Fruit fly (Drosophila melanogaster): ENCODE data around the gene CG43732.

Gene CG43732

dm6 chr3R:18910336-18910735 lies 39.7 kb upstream of the CG43732 start (continued):
- TF ChIP-seq CG12769 (tag; optimal IDR thresholded peaks at IDR 0.05) (peak; percentile 58), ftz-f1 (GFP tag; optimal IDR thresholded peaks at IDR 0.05) (peak; percentile 49), zen2 (GFP tag; IDR thresholded peaks at IDR 0.05; ENCODE audit: partially characterized antibody) (no peak), ranshi (GFP tag; IDR thresholded peaks at IDR 0.05) (peak; percentile 9; the same call in 1 of the 2 replicates), abd-A (tag; optimal IDR thresholded peaks at IDR 0.05) (peak; percentile 11), row (GFP tag; IDR thresholded peaks at IDR 0.05) (no peak), Lpt (GFP tag; optimal IDR thresholded peaks at IDR 0.05) (no peak), CG6765 (GFP tag; optimal IDR thresholded peaks at IDR 0.05) (no peak), Elba2 (GFP tag; optimal IDR thresholded peaks at IDR 0.05) (no peak), gce (GFP tag; IDR thresholded peaks at IDR 0.05) (no peak), Med (GFP tag) (peak; percentile 13), CG9437 (GFP tag; optimal IDR thresholded peaks at IDR 0.05) (no peak), CG17328 (GFP tag; IDR thresholded peaks at IDR 0.05) (0 out of 2 replicates have a peak, but pooled peaks have one; percentile 18), slou (GFP tag; optimal IDR thresholded peaks at IDR 0.05) (no peak), bigmax (GFP tag; optimal IDR thresholded peaks at IDR 0.05) (no peak), Fer3 (tag; optimal IDR thresholded peaks at IDR 0.05) (no peak), ERR (GFP tag; optimal IDR thresholded peaks at IDR 0.05) (peak; percentile 44), CG7987 (GFP tag; optimal IDR thresholded peaks at IDR 0.05) (peak; percentile 30), sens (GFP tag) (no peak), bab2 (GFP tag; optimal IDR thresholded peaks at IDR 0.05) (no peak), CG10959 (GFP tag; IDR thresholded peaks at IDR 0.05) (no peak), cas (GFP tag; IDR thresholded peaks at IDR 0.05) (no peak), cwo (GFP tag; optimal IDR thresholded peaks at IDR 0.05) (peak; percentile 61), Hmx (GFP tag; optimal IDR thresholded peaks at IDR 0.05) (no peak), CG12236 (GFP tag; optimal IDR thresholded peaks at IDR 0.05) (no peak), emc (GFP tag; optimal IDR thresholded peaks at IDR 0.05) (no peak), Hr51 (GFP tag; optimal IDR thresholded peaks at IDR 0.05) (peak in 1 of 2 experiments; percentile 39), gem (tag; optimal IDR thresholded peaks at IDR 0.05) (no peak), CoRest (tag; optimal IDR thresholded peaks at IDR 0.05) (no peak), tio (GFP tag; optimal IDR thresholded peaks at IDR 0.05) (no peak), ttk (GFP tag; IDR thresholded peaks at IDR 0.05) (peak; percentile 33; the same call in 1 of the 2 replicates), CG3847 (GFP tag; IDR thresholded peaks at IDR 0.05) (no peak), CG13624 (GFP tag; optimal IDR thresholded peaks at IDR 0.05) (no peak), NC2β (GFP tag; optimal IDR thresholded peaks at IDR 0.05) (no peak), maf-S (GFP tag; optimal IDR thresholded peaks at IDR 0.05) (no peak), E2f2 (GFP tag; IDR thresholded peaks at IDR 0.05) (0 out of 2 replicates have a peak, but pooled peaks have one; percentile 12), mirr (GFP tag; optimal IDR thresholded peaks at IDR 0.05) (no peak), Awh (GFP tag; IDR thresholded peaks at IDR 0.05) (no peak), Atf6 (GFP tag; IDR thresholded peaks at IDR 0.05) (0 out of 2 replicates have a peak, but pooled peaks have one; percentile 7), CG4424 (GFP tag; optimal IDR thresholded peaks at IDR 0.05) (no peak), CG14965 (GFP tag; optimal IDR thresholded peaks at IDR 0.05; ENCODE audit: borderline replicate concordance) (no peak), MBD-R2 (GFP tag; IDR thresholded peaks at IDR 0.05) (no peak), CG31441 (GFP tag; IDR thresholded peaks at IDR 0.05) (no peak), zfh2 (GFP tag; optimal IDR thresholded peaks at IDR 0.05) (no peak), CG11560 (tag; IDR thresholded peaks at IDR 0.05) (no peak), hb (GFP tag; IDR thresholded peaks at IDR 0.05; ENCODE audit: partially characterized antibody) (no peak), nerfin-1 (tag; optimal IDR thresholded peaks at IDR 0.05) (peak; percentile 20), pros (GFP tag; optimal IDR thresholded peaks at IDR 0.05) (no peak), sc (optimal IDR thresholded peaks at IDR 0.05) (no peak), sc (GFP tag; optimal IDR thresholded peaks at IDR 0.05) (no peak), crol (GFP tag; IDR thresholded peaks at IDR 0.05) (peak; percentile 84), CG7928 (GFP tag; optimal IDR thresholded peaks at IDR 0.05) (no peak)
